Worm (Caenorhabditis elegans) whole organism, late embryonic: ENCODE measurements around the gene nape-2.

Experiments
- C38D4.7 ChIP-seq: fragments of 200-800 bp; sonication (Bioruptor generic); optimal IDR thresholded peaks from 2 replicates; lab custom pipeline; 2018; ENCODE audit warnings: mild to moderate bottlenecking, missing genetic modification characterization, moderate library complexity, missing compliant biosample characterization
- K02D7.2 ChIP-seq: sonication (generic microtip); optimal IDR thresholded peaks from 2 replicates; lab custom pipeline; 2017; ENCODE audit warnings: mild to moderate bottlenecking, missing genetic modification characterization, missing compliant biosample characterization
- ama-1 ChIP-seq: fragments of 150-350 bp; optimal IDR thresholded peaks from 2 replicates; lab custom pipeline; 2014
- ceh-18 ChIP-seq: sonication (generic microtip); optimal IDR thresholded peaks from 2 replicates; lab custom pipeline; 2016; ENCODE audit warnings: missing genetic modification characterization, missing compliant biosample characterization
- ceh-19 ChIP-seq: fragments of 200-800 bp; sonication (Bioruptor generic); optimal IDR thresholded peaks from 2 replicates; lab custom pipeline; 2018; ENCODE audit warnings: mild to moderate bottlenecking, missing genetic modification characterization, missing compliant biosample characterization
- ceh-2 ChIP-seq: sonication (generic microtip); optimal IDR thresholded peaks from 2 replicates; lab custom pipeline; 2016; ENCODE audit warnings: missing genotype, missing genetic modification characterization, missing compliant biosample characterization
- ceh-22 ChIP-seq: sonication (generic microtip); optimal IDR thresholded peaks from 2 replicates; lab custom pipeline; 2017; ENCODE audit warnings: missing biosample characterization, missing genetic modification characterization
- ceh-31 ChIP-seq: sonication (generic microtip); optimal IDR thresholded peaks from 2 replicates; lab custom pipeline; 2016; ENCODE audit warnings: missing genetic modification characterization, missing compliant biosample characterization
- ceh-34 ChIP-seq: sonication (generic microtip); optimal IDR thresholded peaks from 2 replicates; lab custom pipeline; 2016; ENCODE audit warnings: mild to moderate bottlenecking, missing genetic modification characterization, missing compliant biosample characterization
- che-1 ChIP-seq: sonication (generic microtip); optimal IDR thresholded peaks from 2 replicates; lab custom pipeline; 2016; ENCODE audit warnings: mild to moderate bottlenecking, missing genetic modification characterization, missing compliant biosample characterization
- dmd-4 ChIP-seq: sonication (generic microtip); optimal IDR thresholded peaks from 2 replicates; lab custom pipeline; 2016; ENCODE audit warnings: borderline replicate concordance, missing genetic modification characterization, missing compliant biosample characterization
- elt-2 ChIP-seq: sonication (generic microtip); optimal IDR thresholded peaks from 2 replicates; lab custom pipeline; 2016; ENCODE audit warnings: missing genetic modification reagents, missing genetic modification characterization, missing compliant biosample characterization
- elt-4 ChIP-seq: sonication (generic microtip); optimal IDR thresholded peaks from 2 replicates; lab custom pipeline; 2016; ENCODE audit warnings: missing genetic modification characterization, missing compliant biosample characterization
- ets-4 ChIP-seq: sonication (generic microtip); optimal IDR thresholded peaks from 2 replicates; lab custom pipeline; 2016; ENCODE audit warnings: missing genetic modification characterization, missing compliant biosample characterization
- fax-1 ChIP-seq: sonication (generic microtip); optimal IDR thresholded peaks from 2 replicates; lab custom pipeline; 2016; ENCODE audit warnings: missing genotype, missing genetic modification characterization, missing compliant biosample characterization
- fkh-6 ChIP-seq: sonication (generic microtip); optimal IDR thresholded peaks from 2 replicates; lab custom pipeline; 2016; ENCODE audit warnings: missing genetic modification characterization, missing compliant biosample characterization
- gmeb-2 ChIP-seq: sonication (generic microtip); optimal IDR thresholded peaks from 2 replicates; lab custom pipeline; 2016; ENCODE audit warnings: missing genetic modification characterization, inconsistent platforms, missing compliant biosample characterization
- hlh-6 ChIP-seq: sonication (generic microtip); optimal IDR thresholded peaks from 2 replicates; lab custom pipeline; 2016; ENCODE audit warnings: missing genotype, missing genetic modification characterization, missing compliant biosample characterization
- hlh-8 ChIP-seq: sonication (generic microtip); optimal IDR thresholded peaks from 2 replicates; lab custom pipeline; 2016; ENCODE audit warnings: missing genotype, missing genetic modification characterization, missing compliant biosample characterization
- lim-6 ChIP-seq: sonication (generic microtip); optimal IDR thresholded peaks from 2 replicates; lab custom pipeline; 2016; ENCODE audit warnings: missing genetic modification characterization, missing compliant biosample characterization
- lin-11 ChIP-seq: fragments of 200-800 bp; sonication (Bioruptor generic); optimal IDR thresholded peaks from 2 replicates; lab custom pipeline; 2018; ENCODE audit warnings: mild to moderate bottlenecking, missing genetic modification characterization, missing compliant biosample characterization
- madf-2 ChIP-seq: sonication (generic microtip); optimal IDR thresholded peaks from 2 replicates; lab custom pipeline; 2017; ENCODE audit warnings: missing genetic modification characterization, missing compliant biosample characterization
- nfya-1 ChIP-seq: sonication (generic microtip); optimal IDR thresholded peaks from 2 replicates; lab custom pipeline; 2017; ENCODE audit warnings: missing genetic modification characterization, mild to moderate bottlenecking, missing compliant biosample characterization, antibody characterized with exemption, moderate library complexity
- nhr-11 ChIP-seq: fragments of 150-350 bp; optimal IDR thresholded peaks from 2 replicates; lab custom pipeline; 2014; ENCODE audit warnings: missing biosample characterization, missing genetic modification characterization
- odd-2 ChIP-seq: sonication (generic microtip); optimal IDR thresholded peaks from 2 replicates; lab custom pipeline; 2017; ENCODE audit warnings: antibody characterized with exemption, mild to moderate bottlenecking, missing genetic modification characterization, missing compliant biosample characterization
- pag-3 ChIP-seq: sonication (generic microtip); optimal IDR thresholded peaks from 2 replicates; lab custom pipeline; 2016; ENCODE audit warnings: missing compliant biosample characterization, missing genetic modification characterization, borderline replicate concordance
- pat-9 ChIP-seq: fragments of 200-800 bp; sonication (Bioruptor generic); optimal IDR thresholded peaks from 2 replicates; lab custom pipeline; 2018; ENCODE audit warnings: mild to moderate bottlenecking, missing genetic modification characterization, moderate library complexity, missing compliant biosample characterization
- pax-1 ChIP-seq: fragments of 150-350 bp; optimal IDR thresholded peaks from 2 replicates; lab custom pipeline; 2014; ENCODE audit warnings: missing biosample characterization, missing genetic modification characterization
- pha-4 ChIP-seq: fragments of 150-350 bp; optimal IDR thresholded peaks from 2 replicates; lab custom pipeline; 2018; ENCODE audit warnings: missing biosample characterization, missing genetic modification reagents, missing genetic modification characterization
- pqm-1 ChIP-seq: sonication (generic microtip); optimal IDR thresholded peaks from 2 replicates; lab custom pipeline; 2016; ENCODE audit warnings: missing genetic modification characterization, missing compliant biosample characterization
- ref-2 ChIP-seq: sonication (generic microtip); optimal IDR thresholded peaks from 2 replicates; lab custom pipeline; 2016; ENCODE audit warnings: missing genetic modification characterization, missing compliant biosample characterization
- sdc-2 ChIP-seq: sonication (generic microtip); optimal IDR thresholded peaks from 2 replicates; lab custom pipeline; 2016; ENCODE audit warnings: missing genotype, missing genetic modification characterization, missing compliant biosample characterization
- sox-4 ChIP-seq: sonication (generic microtip); optimal IDR thresholded peaks from 2 replicates; lab custom pipeline; 2017; ENCODE audit warnings: mild to moderate bottlenecking, missing genetic modification characterization, inconsistent platforms, missing compliant biosample characterization
- syd-9 ChIP-seq: sonication (generic microtip); optimal IDR thresholded peaks from 2 replicates; lab custom pipeline; 2016; ENCODE audit warnings: mild to moderate bottlenecking, missing genetic modification characterization, moderate library complexity, missing compliant biosample characterization
- tbx-2 ChIP-seq: sonication (generic microtip); optimal IDR thresholded peaks from 2 replicates; lab custom pipeline; 2016; ENCODE audit warnings: missing genetic modification characterization, missing compliant biosample characterization
- tbx-7 ChIP-seq: sonication (generic microtip); optimal IDR thresholded peaks from 2 replicates; lab custom pipeline; 2016; ENCODE audit warnings: missing genotype, missing genetic modification characterization, missing compliant biosample characterization
- unc-42 ChIP-seq: sonication (generic microtip); optimal IDR thresholded peaks from 2 replicates; lab custom pipeline; 2016; ENCODE audit warnings: missing genotype, missing genetic modification characterization, missing compliant biosample characterization
- unc-55 ChIP-seq: sonication (generic microtip); optimal IDR thresholded peaks from 2 replicates; lab custom pipeline; 2017; ENCODE audit warnings: missing biosample characterization, missing genetic modification reagents, missing genetic modification characterization
- zip-5 ChIP-seq: sonication (generic microtip); optimal IDR thresholded peaks from 2 replicates; lab custom pipeline; 2016; ENCODE audit warnings: missing genetic modification characterization, missing compliant biosample characterization
- ztf-16 ChIP-seq: sonication (generic microtip); optimal IDR thresholded peaks from 2 replicates; lab custom pipeline; 2017; ENCODE audit warnings: missing genetic modification characterization, missing compliant biosample characterization

The nape-2 gene

ce11 chrIV:3766589-3766988 lies 27.9 kb upstream of the nape-2 start, which contains the start of gene vab-2:
vab-2 (minus strand) TSS chrIV:3766826.
- TF ChIP-seq hlh-6 (tag; lab: Kevin White, UChicago) (no peak), fax-1 (tag; lab: Kevin White, UChicago) (no peak), ets-4 (tag; lab: Kevin White, UChicago) (no peak), pqm-1 (tag; lab: Kevin White, UChicago) (no peak), ceh-19 (GFP tag; lab: Kevin White, UChicago) (no peak), hlh-8 (tag; lab: Kevin White, UChicago) (no peak)

ce11 chrIV:3765457-3765856 lies 26.7 kb upstream of the nape-2 start:
- TF ChIP-seq unc-55 (GFP tag; lab: Kevin White, UChicago) (peak; percentile 82), lim-6 (tag; lab: Kevin White, UChicago) (no peak), che-1 (tag; lab: Kevin White, UChicago) (no peak), syd-9 (tag; lab: Kevin White, UChicago) (no peak), nfya-1 (tag; lab: Kevin White, UChicago) (no peak), tbx-2 (tag; lab: Kevin White, UChicago) (no peak)

ce11 chrIV:3764012-3764549 lies 25.4 kb upstream of the nape-2 start:
- TF ChIP-seq hlh-6 (tag; lab: Kevin White, UChicago) (no peak), tbx-2 (tag; lab: Kevin White, UChicago) (peak; percentile 69), ceh-34 (tag; lab: Kevin White, UChicago) (no peak), ceh-22 (tag; lab: Kevin White, UChicago) (peak; percentile 60), ref-2 (tag; lab: Kevin White, UChicago) (peak; percentile 34), fkh-6 (no peak), gmeb-2 (tag; lab: Kevin White, UChicago) (no peak), ceh-2 (tag; lab: Kevin White, UChicago) (no peak), unc-42 (tag; lab: Kevin White, UChicago) (peak; percentile 39), ama-1 (peak; percentile 43)
- TF ChIP-seq, all 69 proteins: peak for 5

ce11 chrIV:3759823-3760222 lies 21.1 kb upstream of the nape-2 start:
- TF ChIP-seq lin-11 (no peak), pax-1 (tag; lab: Kevin White, UChicago) (no peak), ceh-31 (tag; lab: Kevin White, UChicago) (no peak), unc-55 (GFP tag; lab: Kevin White, UChicago) (peak; percentile 57), ref-2 (tag; lab: Kevin White, UChicago) (no peak), ceh-18 (tag; lab: Kevin White, UChicago) (no peak), elt-4 (tag; lab: Kevin White, UChicago) (no peak)

ce11 chrIV:3755921-3756320 lies 17.2 kb upstream of the nape-2 start, which contains the start of gene best-20:
best-20 (plus strand) TSS chrIV:3756221.
- TF ChIP-seq dmd-4, result no peak

- no peak for TF ChIP-seq ztf-16
- TF ChIP-seq dmd-4, result no peak
- TF ChIP-seq ama-1, result no peak
- TF ChIP-seq sdc-2 (tag; lab: Kevin White, UChicago), result no peak
- TF ChIP-seq ceh-22 (tag; lab: Kevin White, UChicago), result no peak
- no peak for TF ChIP-seq unc-42 (tag; lab: Kevin White, UChicago)
- TF ChIP-seq nhr-11 (tag; lab: Kevin White, UChicago), result no peak
- no peak for TF ChIP-seq zip-5 (tag; lab: Kevin White, UChicago)
Measured at ce11 chrIV:3755355-3755754, 16.6 kb upstream of the nape-2 start, which contains the start of gene Y37E11AR.7. Y37E11AR.7 (minus strand) TSS chrIV:3755455.

ce11 chrIV:3752276-3752675 lies 13.6 kb upstream of the nape-2 start:
- TF ChIP-seq tbx-7 (tag; lab: Kevin White, UChicago), result no peak
- no peak for TF ChIP-seq pag-3 (tag; lab: Kevin White, UChicago)
- no peak for TF ChIP-seq C38D4.7 (GFP tag; lab: Kevin White, UChicago)
- no peak for TF ChIP-seq odd-2
- no peak for TF ChIP-seq pqm-1 (tag; lab: Kevin White, UChicago)
- no peak for TF ChIP-seq ceh-31 (tag; lab: Kevin White, UChicago)
- no peak for TF ChIP-seq ceh-18 (tag; lab: Kevin White, UChicago)
- TF ChIP-seq madf-2 (tag; lab: Kevin White, UChicago), result no peak
- TF ChIP-seq gmeb-2 (tag; lab: Kevin White, UChicago), result no peak
- no peak for TF ChIP-seq K02D7.2 (tag; lab: Kevin White, UChicago)
- TF ChIP-seq dmd-4, result no peak
- no peak for TF ChIP-seq elt-2
- no peak for TF ChIP-seq sox-4
- no peak for TF ChIP-seq pha-4 (tag; lab: Kevin White, UChicago)
- TF ChIP-seq pat-9 (tag; lab: Kevin White, UChicago), result no peak
- TF ChIP-seq fax-1 (tag; lab: Kevin White, UChicago), result no peak
